Fruit fly (Drosophila melanogaster) Kc167 (cell line): Measurements from ENCODE around the gene CG6055.

ENCODE experiments used
- Myc ChIP-seq: fragments of >200 bp; optimal IDR thresholded peaks from 2 replicates; lab custom pipeline; 2017; ENCODE audit warnings: missing external identifiers
- Sin3A ChIP-seq: fragments of >200 bp; optimal IDR thresholded peaks from 2 replicates; lab custom pipeline; 2018; ENCODE audit warnings: missing external identifiers
- h ChIP-seq: fragments of >200 bp; optimal IDR thresholded peaks from 3 replicates; lab custom pipeline; 2018; ENCODE audit warnings: missing external identifiers
- insv ChIP-seq: fragments of >200 bp; optimal IDR thresholded peaks from 3 replicates; lab custom pipeline; 2018; ENCODE audit warnings: missing external identifiers
- psq ChIP-seq: fragments of >200 bp; optimal IDR thresholded peaks from 2 replicates; lab custom pipeline; 2017; ENCODE audit warnings: missing external identifiers
- ttk ChIP-seq: sonication (Bioruptor generic); optimal IDR thresholded peaks from 2 replicates; lab custom pipeline; 2017; ENCODE audit warnings: missing external identifiers

CG6055 gene

dm6 chr2L:7462147-7462546 lies 4.2 kb upstream of the CG6055 start, which contains the start of gene Gr28b:
Gene Gr28b (minus strand): TSS chr2L:7462247.
- no peak for TF ChIP-seq Myc
- no peak for TF ChIP-seq psq (lab: Kevin White, UChicago)
- TF ChIP-seq Sin3A (lab: Kevin White, UChicago) = no peak
- no peak for TF ChIP-seq insv (lab: Kevin White, UChicago)
- TF ChIP-seq ttk (lab: Kevin White, UChicago) = no peak
- no peak for TF ChIP-seq h (lab: Kevin White, UChicago)

- TF ChIP-seq psq (lab: Kevin White, UChicago) = no peak
Observed at dm6 chr2L:7473248-7473647, 6.9 kb downstream of the CG6055 start.

- no peak for TF ChIP-seq Sin3A (lab: Kevin White, UChicago)
- no peak for TF ChIP-seq Myc
Observed at dm6 chr2L:7474404-7474803, 8.1 kb downstream of the CG6055 start, which contains the start of gene CG6441. Gene CG6441 (plus strand): TSS chr2L:7474704.

dm6 chr2L:7486222-7486621 lies 19.9 kb downstream of the CG6055 start:
- TF ChIP-seq h (lab: Kevin White, UChicago) (no peak), ttk (lab: Kevin White, UChicago) (no peak), Myc (no peak), insv (lab: Kevin White, UChicago) (no peak), psq (lab: Kevin White, UChicago) (no peak), Sin3A (lab: Kevin White, UChicago) (no peak)

dm6 chr2L:7491902-7492301 lies 25.6 kb downstream of the CG6055 start:
- TF ChIP-seq h (lab: Kevin White, UChicago) (no peak), Myc (no peak), psq (lab: Kevin White, UChicago) (no peak)

- TF ChIP-seq ttk (lab: Kevin White, UChicago) (no peak), h (lab: Kevin White, UChicago) (no peak), Myc (no peak), psq (lab: Kevin White, UChicago) (no peak), Sin3A (lab: Kevin White, UChicago) (no peak), insv (lab: Kevin White, UChicago) (no peak)
Observed at dm6 chr2L:7492508-7492907, 26.2 kb downstream of the CG6055 start.

- TF ChIP-seq Myc (no peak), psq (lab: Kevin White, UChicago) (no peak), ttk (lab: Kevin White, UChicago) (no peak), insv (lab: Kevin White, UChicago) (no peak), h (lab: Kevin White, UChicago) (no peak), Sin3A (lab: Kevin White, UChicago) (no peak)
Observed at dm6 chr2L:7493444-7493843, 27.1 kb downstream of the CG6055 start.

dm6 chr2L:7494341-7495293 lies 28.3 kb downstream of the CG6055 start:
- TF ChIP-seq ttk (lab: Kevin White, UChicago) (no peak), Sin3A (lab: Kevin White, UChicago) (no peak), Myc (no peak), psq (lab: Kevin White, UChicago) (no peak), insv (lab: Kevin White, UChicago) (no peak), h (lab: Kevin White, UChicago) (no peak)

dm6 chr2L:7495294-7495986 lies 29.1 kb downstream of the CG6055 start:
- TF ChIP-seq h (lab: Kevin White, UChicago) = no peak
- TF ChIP-seq Myc = no peak
- TF ChIP-seq ttk (lab: Kevin White, UChicago) = no peak
- no peak for TF ChIP-seq psq (lab: Kevin White, UChicago)
- TF ChIP-seq Sin3A (lab: Kevin White, UChicago) = no peak
- TF ChIP-seq insv (lab: Kevin White, UChicago) = no peak

- TF ChIP-seq insv (lab: Kevin White, UChicago) (no peak), Myc (no peak), h (lab: Kevin White, UChicago) (no peak), psq (lab: Kevin White, UChicago) (no peak), Sin3A (lab: Kevin White, UChicago) (no peak), ttk (lab: Kevin White, UChicago) (no peak)
Observed at dm6 chr2L:7495987-7496503, 29.7 kb downstream of the CG6055 start, which contains the start of gene Ziz. Gene Ziz (minus strand): TSS chr2L:7496307.

dm6 chr2L:7497265-7497664 lies 30.9 kb downstream of the CG6055 start, which contains the start of gene Obp28a:
Gene Obp28a (minus strand): TSS chr2L:7497365.
- TF ChIP-seq psq (lab: Kevin White, UChicago) = no peak

dm6 chr2L:7498208-7498607 lies 31.9 kb downstream of the CG6055 start:
- TF ChIP-seq ttk (lab: Kevin White, UChicago) (no peak), insv (lab: Kevin White, UChicago) (no peak), h (lab: Kevin White, UChicago) (no peak), Sin3A (lab: Kevin White, UChicago) (no peak)
